Worm (Caenorhabditis elegans) whole organism, L3 larva: Measurements from ENCODE around the gene F52C6.4.

Experiments used
- R02D3.7 ChIP-seq: fragments of 150-350 bp; optimal IDR thresholded peaks from 2 replicates; lab custom pipeline; 2014; ENCODE audit warnings: missing biosample characterization, missing genetic modification characterization
- fos-1 ChIP-seq: fragments of 150-350 bp; optimal IDR thresholded peaks from 2 replicates; lab custom pipeline; 2014; ENCODE audit warnings: missing biosample characterization, missing genetic modification characterization
- ztf-4 ChIP-seq: fragments of 150-350 bp; optimal IDR thresholded peaks from 2 replicates; lab custom pipeline; 2014; ENCODE audit warnings: missing biosample characterization, missing genetic modification characterization

- TF ChIP-seq R02D3.7 (tag; lab: Kevin White, UChicago) (no peak), ztf-4 (tag; lab: Kevin White, UChicago) (no peak), fos-1 (tag; lab: Kevin White, UChicago) (no peak)
Observed at ce11 chrII:1922665-1923187, at the start of gene F52C6.4, which contains the start of gene bath-2.
